Fruit fly (Drosophila melanogaster): ENCODE data around the gene CG12971.
A peak's percentile ranks its signal among the peaks of the same experiment; 100 is the strongest.

CG12971 gene

DNA sequence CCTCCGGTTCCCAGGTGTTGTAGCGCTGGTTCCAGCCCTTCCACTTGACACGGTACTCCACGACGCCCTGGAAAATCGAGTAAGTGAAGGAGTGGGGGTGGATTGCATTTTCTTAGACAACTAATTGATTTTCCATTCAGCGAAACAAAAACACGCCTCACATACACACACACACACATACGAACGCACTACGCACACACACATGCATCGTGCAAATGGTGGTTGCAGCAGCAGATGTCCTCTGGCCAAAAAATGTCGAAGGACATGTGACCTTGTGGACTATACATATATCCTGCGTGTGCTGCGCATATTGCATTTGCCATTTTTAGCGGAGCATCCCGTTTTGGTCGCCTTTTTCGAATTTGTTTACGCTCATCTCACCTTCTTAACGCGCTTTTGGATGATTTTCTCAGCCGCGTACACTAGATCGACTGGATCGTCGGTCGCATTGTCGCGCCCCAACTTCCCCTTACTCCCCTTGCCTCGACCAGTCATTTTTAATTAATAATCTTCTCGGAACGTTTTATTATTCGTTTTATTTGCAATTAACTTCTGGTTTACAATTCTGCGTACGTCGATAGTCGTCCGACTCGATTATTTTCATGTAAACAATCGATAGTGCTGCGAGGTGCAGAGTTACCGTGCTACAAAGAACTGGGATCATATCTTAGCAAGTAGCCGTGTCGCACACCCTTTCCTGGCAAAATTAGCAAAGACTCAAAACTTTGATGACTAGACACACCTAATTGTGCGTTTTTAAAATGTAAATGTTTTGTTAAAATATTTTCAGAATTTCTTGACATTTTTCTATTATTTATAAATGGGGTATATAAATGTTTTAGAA is 38.7 kb downstream of the CG12971 start, which contains the start of gene Pc (continued):
- TF ChIP-seq odd (GFP tag; optimal IDR thresholded peaks at IDR 0.05) (no peak), Nf-YC (tag; optimal IDR thresholded peaks at IDR 0.05) (peak; percentile 44), bbx (GFP tag; IDR thresholded peaks at IDR 0.05; ENCODE audit: partially characterized antibody) (peak; percentile 88), CG9932 (GFP tag; IDR thresholded peaks at IDR 0.05) (peak; percentile 46), slbo (GFP tag; IDR thresholded peaks at IDR 0.05) (peak; percentile 40), chif (GFP tag; optimal IDR thresholded peaks at IDR 0.05) (peak in 1 of 2 experiments; percentile 37), CG31441 (GFP tag; IDR thresholded peaks at IDR 0.05) (no peak), BEAF-32 (GFP tag; optimal IDR thresholded peaks at IDR 0.05) (peak; percentile 92), twi (tag; optimal IDR thresholded peaks at IDR 0.05) (peak; percentile 61), CG34422 (GFP tag; IDR thresholded peaks at IDR 0.05) (peak; percentile 51; the same call in 1 of the 3 replicates), sens (GFP tag) (peak; percentile 51), row (GFP tag; IDR thresholded peaks at IDR 0.05) (peak; percentile 18; the same call in 1 of the 3 replicates), C15 (GFP tag; IDR thresholded peaks at IDR 0.05) (no peak), Dip3 (GFP tag; optimal IDR thresholded peaks at IDR 0.05) (peak; percentile 10), Hmr (GFP tag; optimal IDR thresholded peaks at IDR 0.05) (peak; percentile 57), CG13424 (tag; optimal IDR thresholded peaks at IDR 0.05) (peak; percentile 5), CTCF (GFP tag; optimal IDR thresholded peaks at IDR 0.05) (peak; percentile 72), Dll (GFP tag; IDR thresholded peaks at IDR 0.05; ENCODE audit: partially characterized antibody) (peak; percentile 84), zen2 (GFP tag; IDR thresholded peaks at IDR 0.05; ENCODE audit: partially characterized antibody) (peak; percentile 56; the same call in 2 of the 3 replicates), CG2129 (GFP tag; IDR thresholded peaks at IDR 0.05; ENCODE audit: partially characterized antibody) (peak; percentile 60), CG11504 (tag; optimal IDR thresholded peaks at IDR 0.05) (peak; percentile 56), sens-2 (GFP tag; IDR thresholded peaks at IDR 0.05) (no peak), ci (GFP tag; IDR thresholded peaks at IDR 0.05) (peak; percentile 59; the same call in 2 of the 3 replicates), Myb (GFP tag; optimal IDR thresholded peaks at IDR 0.05) (peak; percentile 73), knrl (GFP tag; IDR thresholded peaks at IDR 0.05; ENCODE audit: partially characterized antibody) (peak; percentile 89), CG17186 (GFP tag; optimal IDR thresholded peaks at IDR 0.05) (peak; percentile 57), stwl (tag; optimal IDR thresholded peaks at IDR 0.05) (peak; percentile 89), CG6791 (GFP tag; IDR thresholded peaks at IDR 0.05; ENCODE audit: partially characterized antibody) (peak; percentile 90), CG8478 (optimal IDR thresholded peaks at IDR 0.05) (peak; percentile 65), MESR4 (GFP tag; optimal IDR thresholded peaks at IDR 0.05) (peak; percentile 59), abd-A (tag; optimal IDR thresholded peaks at IDR 0.05) (peak; percentile 15), Gug (GFP tag; IDR thresholded peaks at IDR 0.05) (no peak), CG4707 (GFP tag; optimal IDR thresholded peaks at IDR 0.05) (no peak), CG4617 (GFP tag; optimal IDR thresholded peaks at IDR 0.05; ENCODE audit: borderline replicate concordance) (peak; percentile 89), CG33213 (GFP tag; optimal IDR thresholded peaks at IDR 0.05) (peak; percentile 78), fru (optimal IDR thresholded peaks at IDR 0.05) (no peak), CG14710 (tag; optimal IDR thresholded peaks at IDR 0.05) (peak; percentile 74), Usf (GFP tag; optimal IDR thresholded peaks at IDR 0.05) (no peak), ranshi (GFP tag; IDR thresholded peaks at IDR 0.05) (no peak), Rx (GFP tag; IDR thresholded peaks at IDR 0.05) (no peak), p53 (GFP tag; optimal IDR thresholded peaks at IDR 0.05) (peak; percentile 59), Atf-2 (GFP tag; optimal IDR thresholded peaks at IDR 0.05) (no peak), Ssrp (tag; optimal IDR thresholded peaks at IDR 0.05) (peak; percentile 13), H2.0 (GFP tag; IDR thresholded peaks at IDR 0.05) (no peak), E2f2 (GFP tag; IDR thresholded peaks at IDR 0.05) (peak; percentile 64), CG1024 (GFP tag; IDR thresholded peaks at IDR 0.05) (no peak), mld (GFP tag; IDR thresholded peaks at IDR 0.05; ENCODE audit: partially characterized antibody) (peak; percentile 65; the same call in 1 of the 3 replicates), fu2 (GFP tag; optimal IDR thresholded peaks at IDR 0.05) (peak; percentile 1), Lhr (GFP tag; optimal IDR thresholded peaks at IDR 0.05) (peak; percentile 91), HLH54F (GFP tag; optimal IDR thresholded peaks at IDR 0.05) (no peak)
